Fruit fly (Drosophila melanogaster) whole organism, prepupa: Measurements from ENCODE around the gene Ugt302C1.
A peak's percentile ranks its signal among the peaks of the same experiment; 100 is the strongest.

Experiments used
- CG10669 ChIP-seq: fragments of 200-800 bp; sonication (Bioruptor generic); optimal IDR thresholded peaks from 3 replicates; lab custom pipeline; 2018; ENCODE audit warnings: missing biosample characterization, mild to moderate bottlenecking, missing genetic modification characterization, moderate library complexity
- CG11762 ChIP-seq: fragments of 200-800 bp; sonication (Bioruptor generic); optimal IDR thresholded peaks from 3 replicates; lab custom pipeline; 2016; ENCODE audit warnings: missing biosample characterization, missing genetic modification characterization; ENCODE audit not compliant: insufficient read depth
- CG1621 ChIP-seq: fragments of 200-800 bp; sonication (Bioruptor generic); optimal IDR thresholded peaks from 3 replicates; lab custom pipeline; 2018; ENCODE audit warnings: missing biosample characterization, mild to moderate bottlenecking, missing genetic modification characterization
- CG16779 ChIP-seq: fragments of 200-800 bp; sonication (Bioruptor generic); optimal IDR thresholded peaks from 3 replicates; lab custom pipeline; 2017; ENCODE audit warnings: missing biosample characterization, mild to moderate bottlenecking, missing genetic modification characterization
- CG3032 ChIP-seq: fragments of 200-800 bp; optimal IDR thresholded peaks from 2 replicates; lab custom pipeline; 2019; ENCODE audit warnings: missing biosample characterization, mild to moderate bottlenecking, missing genetic modification characterization, moderate library complexity
- CG32006 ChIP-seq: fragments of 200-800 bp; sonication (Bioruptor generic); optimal IDR thresholded peaks from 3 replicates; lab custom pipeline; 2017; ENCODE audit warnings: missing biosample characterization, mild to moderate bottlenecking, missing genetic modification characterization
- CG6276 ChIP-seq: fragments of 200-800 bp; sonication (Bioruptor generic); optimal IDR thresholded peaks from 2 replicates; lab custom pipeline; 2017; ENCODE audit warnings: missing biosample characterization, mild to moderate bottlenecking, missing genetic modification characterization
- CG6808 ChIP-seq: fragments of 200-800 bp; sonication (Bioruptor generic); optimal IDR thresholded peaks from 3 replicates; lab custom pipeline; 2017; ENCODE audit warnings: missing biosample characterization, missing genetic modification characterization, mild to moderate bottlenecking, moderate library complexity, missing genetic modification reagents
- CG8632 ChIP-seq: fragments of 200-800 bp; sonication (Bioruptor generic); optimal IDR thresholded peaks from 3 replicates; lab custom pipeline; 2016; ENCODE audit warnings: missing biosample characterization, missing genetic modification characterization
- CG9139 ChIP-seq: fragments of 200-800 bp; sonication (Bioruptor generic); optimal IDR thresholded peaks from 3 replicates; lab custom pipeline; 2017; ENCODE audit warnings: missing biosample characterization, mild to moderate bottlenecking, missing genetic modification characterization
- Eip75B ChIP-seq: fragments of 200-800 bp; sonication (Bioruptor generic); optimal IDR thresholded peaks from 3 replicates; lab custom pipeline; 2016; ENCODE audit warnings: missing biosample characterization, missing genetic modification characterization
- Eip78C ChIP-seq: fragments of 200-800 bp; sonication (Bioruptor generic); peaks from one replicate; lab custom pipeline; 2016; ENCODE audit warnings: missing biosample characterization, missing genetic modification characterization
- Ets96B ChIP-seq: fragments of 200-800 bp; optimal IDR thresholded peaks from 2 replicates; lab custom pipeline; 2019; ENCODE audit warnings: missing biosample characterization, mild to moderate bottlenecking, missing genetic modification characterization, moderate library complexity
- Hr4 ChIP-seq: fragments of 200-800 bp; sonication (Bioruptor generic); optimal IDR thresholded peaks from 3 replicates; lab custom pipeline; 2016; ENCODE audit warnings: missing biosample characterization, missing genetic modification characterization
- Lpt ChIP-seq: fragments of 200-800 bp; sonication (Bioruptor generic); optimal IDR thresholded peaks from 3 replicates; lab custom pipeline; 2016; ENCODE audit warnings: missing biosample characterization, missing genetic modification characterization
- Smox ChIP-seq: fragments of 200-800 bp; sonication (Bioruptor generic); optimal IDR thresholded peaks from 3 replicates; lab custom pipeline; 2016; ENCODE audit warnings: missing biosample characterization, missing genetic modification characterization
- Sox102F ChIP-seq: fragments of 200-800 bp; sonication (Bioruptor generic); optimal IDR thresholded peaks from 2 replicates; lab custom pipeline; 2016; ENCODE audit warnings: missing biosample characterization, mild to moderate bottlenecking, missing genetic modification characterization
- dac ChIP-seq: fragments of 200-800 bp; sonication (Bioruptor generic); optimal IDR thresholded peaks from 2 replicates; lab custom pipeline; 2017; ENCODE audit warnings: missing biosample characterization, mild to moderate bottlenecking, missing genetic modification characterization
- eg ChIP-seq: fragments of 200-800 bp; sonication (Bioruptor generic); IDR thresholded peaks from 3 replicates; pipeline ENCODE4 v1.3.6; 2022; ENCODE audit warnings: missing biosample characterization, missing genetic modification characterization
- fkh ChIP-seq: fragments of 200-800 bp; sonication (Bioruptor generic); optimal IDR thresholded peaks from 3 replicates; lab custom pipeline; 2017; ENCODE audit warnings: missing biosample characterization, mild to moderate bottlenecking, missing genetic modification characterization, moderate library complexity
- lz ChIP-seq: fragments of 200-800 bp; sonication (Bioruptor generic); optimal IDR thresholded peaks from 3 replicates; lab custom pipeline; 2016; ENCODE audit warnings: missing biosample characterization, missing genetic modification characterization
- pdm3 ChIP-seq: fragments of 200-800 bp; sonication (Bioruptor generic); optimal IDR thresholded peaks from 3 replicates; lab custom pipeline; 2016; ENCODE audit warnings: missing biosample characterization, missing genetic modification characterization
- spab ChIP-seq: fragments of 200-800 bp; sonication (Bioruptor generic); optimal IDR thresholded peaks from 2 replicates; lab custom pipeline; 2017; ENCODE audit warnings: missing biosample characterization, mild to moderate bottlenecking, missing genetic modification characterization, missing genetic modification reagents
- ss ChIP-seq, 2 experiments: fragments of 200-800 bp; sonication (Bioruptor generic); optimal IDR thresholded peaks; 2 replicates in 1 of 2; 3 replicates in 1 of 2; lab custom pipeline; 2017 to 2018; ENCODE audit warnings: mild to moderate bottlenecking in 2 of 2, missing biosample characterization in 2 of 2, missing genetic modification characterization in 2 of 2, moderate library complexity in 1 of 2
- svp ChIP-seq: fragments of 200-800 bp; sonication (Bioruptor generic); peaks from one replicate; lab custom pipeline; 2016; ENCODE audit warnings: missing biosample characterization, missing genetic modification characterization
- topi ChIP-seq: fragments of 200-800 bp; sonication (Bioruptor generic); optimal IDR thresholded peaks from 3 replicates; lab custom pipeline; 2016; ENCODE audit warnings: missing biosample characterization, missing genetic modification characterization
- vri ChIP-seq: fragments of 200-800 bp; sonication (Bioruptor generic); optimal IDR thresholded peaks from 3 replicates; lab custom pipeline; 2016; ENCODE audit warnings: missing biosample characterization, mild to moderate bottlenecking, missing genetic modification characterization

Gene Ugt302C1

dm6 chr3R:11200885-11201421, 44.1 kb downstream of the Ugt302C1 start (continued):
- TF ChIP-seq CG32006 (GFP tag; lab: Kevin White, UChicago), result peak; percentile 71
- TF ChIP-seq CG6808 (GFP tag; lab: Kevin White, UChicago), result peak; percentile 14
- peak; percentile 59 for TF ChIP-seq CG8632 (GFP tag; lab: Kevin White, UChicago)
- no peak for TF ChIP-seq Lpt (GFP tag; lab: Kevin White, UChicago)
- peak; percentile 70 for TF ChIP-seq Sox102F (GFP tag; lab: Kevin White, UChicago)
- peak; percentile 65 for TF ChIP-seq Smox
- no peak for TF ChIP-seq CG1621 (tag; lab: Kevin White, UChicago)
- peak; percentile 48 for TF ChIP-seq Eip75B (GFP tag; lab: Kevin White, UChicago)
- TF ChIP-seq Ets96B, result peak; percentile 55
- TF ChIP-seq spab (GFP tag; lab: Kevin White, UChicago), result peak; percentile 30
- TF ChIP-seq CG3032, result peak; percentile 37
- TF ChIP-seq CG11762 (GFP tag; lab: Kevin White, UChicago), result peak; percentile 41
- peak; percentile 70 for TF ChIP-seq pdm3 (GFP tag; lab: Kevin White, UChicago)
- TF ChIP-seq CG16779 (tag; lab: Kevin White, UChicago), result peak; percentile 47
- TF ChIP-seq CG10669 (GFP tag; lab: Kevin White, UChicago), result peak; percentile 28
- peak; percentile 68 for TF ChIP-seq topi (GFP tag; lab: Kevin White, UChicago)
- TF ChIP-seq CG6276 (GFP tag; lab: Kevin White, UChicago), result peak; percentile 42

DNA sequence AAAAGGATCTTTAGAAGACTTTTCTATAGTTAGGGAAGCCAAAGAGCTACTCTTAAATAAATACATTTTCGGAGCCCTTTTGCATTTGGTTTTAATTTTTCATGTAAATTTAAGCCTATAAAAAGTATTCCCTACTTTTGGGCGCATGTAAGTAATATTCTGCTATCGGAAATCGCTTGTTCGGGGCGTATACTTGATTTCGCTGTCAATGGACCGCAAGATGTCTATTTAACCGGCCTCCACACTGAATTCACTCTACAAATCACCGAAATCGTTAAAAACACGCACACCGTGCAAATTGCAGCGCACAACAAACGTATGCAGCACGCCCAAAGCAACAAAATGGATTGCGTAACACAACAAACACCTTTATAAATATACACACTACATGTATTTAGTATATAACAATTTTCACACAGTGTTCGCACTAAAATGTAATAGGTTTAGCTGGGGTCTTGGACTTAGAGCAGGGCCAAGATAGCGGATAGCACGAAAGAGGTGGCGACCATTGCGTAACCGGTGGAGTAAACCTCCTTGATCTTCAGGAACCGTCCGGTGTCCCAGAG, 52.0 kb downstream of the Ugt302C1 start:
- TF ChIP-seq Lpt (GFP tag; lab: Kevin White, UChicago) (no peak), eg (no peak), fkh (GFP tag; lab: Kevin White, UChicago) (peak; percentile 23), Hr4 (GFP tag; lab: Kevin White, UChicago) (no peak), ss (GFP tag; optimal IDR thresholded peaks at IDR 0.05; lab: Kevin White, UChicago) (peak in 1 of 2 experiments; percentile 58), vri (GFP tag; lab: Kevin White, UChicago) (peak; percentile 71), topi (GFP tag; lab: Kevin White, UChicago) (peak; percentile 23), Eip78C (GFP tag; lab: Kevin White, UChicago) (peak; percentile 93), svp (GFP tag; lab: Kevin White, UChicago) (no peak), lz (no peak), CG6276 (GFP tag; lab: Kevin White, UChicago) (no peak), Sox102F (GFP tag; lab: Kevin White, UChicago) (no peak), CG3032 (no peak), CG32006 (GFP tag; lab: Kevin White, UChicago) (no peak), CG9139 (GFP tag; lab: Kevin White, UChicago) (peak; percentile 77), dac (GFP tag; lab: Kevin White, UChicago) (no peak), CG1621 (tag; lab: Kevin White, UChicago) (no peak)
